Worm (Caenorhabditis elegans): ENCODE results near the gene W06G6.10.

- TF ChIP-seq nhr-76 (tag; optimal IDR thresholded peaks at IDR 0.05), result no peak
- TF ChIP-seq unc-86 (tag; optimal IDR thresholded peaks at IDR 0.05), result no peak
- TF ChIP-seq fos-1 (tag; optimal IDR thresholded peaks at IDR 0.05), result no peak
- no peak for TF ChIP-seq ztf-11 (tag; optimal IDR thresholded peaks at IDR 0.05)
- no peak for TF ChIP-seq pax-3 (tag; optimal IDR thresholded peaks at IDR 0.05)
- no peak for TF ChIP-seq nhr-12 (tag; optimal IDR thresholded peaks at IDR 0.05)
- TF ChIP-seq pqm-1 (tag; optimal IDR thresholded peaks at IDR 0.05), result no peak
- TF ChIP-seq ces-1 (GFP tag; optimal IDR thresholded peaks at IDR 0.05), result no peak
Observed at ce11 chrV:16620874-16621273, 26.1 kb downstream of the W06G6.10 start, which contains the start of gene Y70C5A.3.

All from whole organism, L1 larva.